Fruit fly (Drosophila melanogaster) whole organism, embryonic: ENCODE results near the gene CG33510.
A peak's percentile ranks its signal among the peaks of the same experiment; 100 is the strongest.

Experiments
- Asciz ChIP-seq: fragments of 200-800 bp; sonication (Bioruptor generic); optimal IDR thresholded peaks from 2 replicates; lab custom pipeline; 2017; ENCODE audit warnings: missing biosample characterization, mild to moderate bottlenecking, missing genetic modification characterization, missing genetic modification reagents
- Awh ChIP-seq: fragments of 200-800 bp; sonication (Bioruptor generic); IDR thresholded peaks from 2 replicates; pipeline ENCODE4, ENCODE4 v1.3.6; 2022; ENCODE audit warnings: missing biosample characterization, missing genetic modification characterization
- Bgb ChIP-seq: fragments of 200-800 bp; sonication (Bioruptor generic); IDR thresholded peaks from 2 replicates; pipeline ENCODE4 v1.3.6; 2022; ENCODE audit warnings: missing biosample characterization, missing genetic modification characterization; ENCODE audit not compliant: partially characterized antibody
- CG10565 ChIP-seq: fragments of 200-800 bp; sonication (Bioruptor generic); optimal IDR thresholded peaks from 3 replicates; lab custom pipeline; 2016; ENCODE audit warnings: missing biosample characterization, mild to moderate bottlenecking, missing genetic modification characterization
- CG11085 ChIP-seq: fragments of 200-800 bp; sonication (Bioruptor generic); IDR thresholded peaks from 2 replicates; pipeline ENCODE4 v1.3.6; 2022; ENCODE audit warnings: missing biosample characterization, missing genetic modification characterization
- CG11093 ChIP-seq: fragments of 200-800 bp; sonication (Bioruptor generic); IDR thresholded peaks from 3 replicates; pipeline ENCODE4 v1.3.6; 2022; ENCODE audit warnings: missing biosample characterization, missing genetic modification characterization
- CG12104 ChIP-seq: fragments of 200-800 bp; sonication (Bioruptor generic); optimal IDR thresholded peaks from 3 replicates; lab custom pipeline; 2016; ENCODE audit warnings: missing biosample characterization, missing genetic modification characterization
- CG12744 ChIP-seq: fragments of 200-800 bp; sonication (Bioruptor generic); optimal IDR thresholded peaks from 2 replicates; lab custom pipeline; 2016; ENCODE audit warnings: missing biosample characterization, missing genetic modification characterization
- CG13775 ChIP-seq: fragments of 200-800 bp; sonication (Bioruptor generic); optimal IDR thresholded peaks from 3 replicates; lab custom pipeline; 2017; ENCODE audit warnings: missing biosample characterization, mild to moderate bottlenecking, missing genetic modification characterization
- CG14050 ChIP-seq: fragments of 200-800 bp; sonication (Bioruptor generic); IDR thresholded peaks from 3 replicates; pipeline ENCODE4 v1.3.6; 2022; ENCODE audit warnings: missing biosample characterization, missing genetic modification characterization
- CG17385 ChIP-seq: fragments of 200-800 bp; sonication (Bioruptor generic); optimal IDR thresholded peaks from 3 replicates; lab custom pipeline; 2018; ENCODE audit warnings: missing biosample characterization, mild to moderate bottlenecking, missing genetic modification characterization
- CG18619 ChIP-seq: fragments of 200-800 bp; sonication (Bioruptor generic); optimal IDR thresholded peaks from 3 replicates; lab custom pipeline; 2017; ENCODE audit warnings: missing biosample characterization, mild to moderate bottlenecking, missing genetic modification characterization
- CG32532 ChIP-seq: fragments of 200-800 bp; sonication (Bioruptor generic); IDR thresholded peaks from 2 replicates; pipeline ENCODE4 v1.3.6; 2022; ENCODE audit warnings: missing biosample characterization, missing genetic modification characterization
- CG3726 ChIP-seq: fragments of 200-800 bp; sonication (Bioruptor generic); IDR thresholded peaks from 3 replicates; pipeline ENCODE4, ENCODE4 v1.3.6; 2022; ENCODE audit warnings: missing biosample characterization, missing genetic modification characterization
- CG4360 ChIP-seq: fragments of 200-800 bp; sonication (Bioruptor generic); IDR thresholded peaks from 2 replicates; pipeline ENCODE4 v1.3.6; 2022; ENCODE audit warnings: missing biosample characterization, missing genetic modification characterization
- CG6813 ChIP-seq: fragments of 200-800 bp; sonication (Bioruptor generic); optimal IDR thresholded peaks from 2 replicates; lab custom pipeline; 2017; ENCODE audit warnings: missing biosample characterization, missing genetic modification characterization, mild to moderate bottlenecking, moderate library complexity, missing genetic modification reagents
- CG6854 ChIP-seq: fragments of 200-800 bp; sonication (Bioruptor generic); optimal IDR thresholded peaks from 3 replicates; lab custom pipeline; 2017; ENCODE audit warnings: missing biosample characterization, mild to moderate bottlenecking, missing genetic modification characterization
- CG7372 ChIP-seq: fragments of 200-800 bp; sonication (Bioruptor generic); IDR thresholded peaks from 2 replicates; pipeline ENCODE4 v1.3.6; 2022; ENCODE audit warnings: missing biosample characterization, missing genetic modification characterization
- CG7556 ChIP-seq: fragments of 200-800 bp; sonication (Bioruptor generic); optimal IDR thresholded peaks from 2 replicates; lab custom pipeline; 2017; ENCODE audit warnings: missing biosample characterization, mild to moderate bottlenecking, missing genetic modification characterization
- CG8290 ChIP-seq, 3 experiments: fragments of 200-800 bp; sonication (Bioruptor generic); optimal IDR thresholded peaks; 2 replicates each; lab custom pipeline; 2016 to 2019; ENCODE audit warnings: missing biosample characterization in 3 of 3, missing genetic modification characterization in 3 of 3, mild to moderate bottlenecking in 2 of 3, moderate library complexity in 1 of 3
- CG9797 ChIP-seq: fragments of 200-800 bp; sonication (Bioruptor generic); optimal IDR thresholded peaks from 3 replicates; lab custom pipeline; 2018; ENCODE audit warnings: missing biosample characterization, mild to moderate bottlenecking, missing genetic modification characterization
- CrebB ChIP-seq: fragments of 200-800 bp; sonication (Bioruptor generic); optimal IDR thresholded peaks from 3 replicates; lab custom pipeline; 2018; ENCODE audit warnings: missing biosample characterization, mild to moderate bottlenecking, missing genetic modification characterization
- D19B ChIP-seq: fragments of 200-800 bp; sonication (Bioruptor generic); optimal IDR thresholded peaks from 2 replicates; lab custom pipeline; 2017; ENCODE audit warnings: missing biosample characterization, mild to moderate bottlenecking, missing genetic modification characterization
- Dad ChIP-seq: fragments of 200-800 bp; sonication (Bioruptor generic); optimal IDR thresholded peaks from 3 replicates; lab custom pipeline; 2016; ENCODE audit warnings: missing biosample characterization, missing genetic modification characterization
- ERR ChIP-seq: fragments of 200-800 bp; sonication (Bioruptor generic); optimal IDR thresholded peaks from 2 replicates; lab custom pipeline; 2016; ENCODE audit warnings: missing biosample characterization, missing genetic modification characterization
- Gsc ChIP-seq: fragments of 200-800 bp; sonication (Bioruptor generic); IDR thresholded peaks from 2 replicates; pipeline ENCODE4 v1.3.6; 2022; ENCODE audit warnings: missing biosample characterization, missing genetic modification characterization
- Meics ChIP-seq: fragments of 200-800 bp; sonication (Bioruptor generic); optimal IDR thresholded peaks from 2 replicates; lab custom pipeline; 2017; ENCODE audit warnings: missing biosample characterization, mild to moderate bottlenecking, missing genetic modification characterization
- Mrtf ChIP-seq: fragments of 200-800 bp; sonication (Bioruptor generic); IDR thresholded peaks from 3 replicates; pipeline ENCODE4 v1.3.6; 2022; ENCODE audit warnings: missing biosample characterization, missing genetic modification characterization
- NC2α ChIP-seq: fragments of 200-800 bp; sonication (Bioruptor generic); optimal IDR thresholded peaks from 2 replicates; lab custom pipeline; 2016; ENCODE audit warnings: missing biosample characterization, missing genetic modification characterization
- NFAT ChIP-seq: fragments of 200-800 bp; sonication (Bioruptor generic); IDR thresholded peaks from 2 replicates; pipeline ENCODE4 v1.3.6; 2022; ENCODE audit warnings: missing biosample characterization, missing genetic modification characterization
- Rx ChIP-seq: fragments of 200-800 bp; sonication (Bioruptor generic); IDR thresholded peaks from 2 replicates; pipeline ENCODE4 v1.3.6; 2022; ENCODE audit warnings: missing biosample characterization, missing genetic modification characterization
- ci ChIP-seq: fragments of 200-800 bp; sonication (Bioruptor generic); IDR thresholded peaks from 3 replicates; pipeline ENCODE4 v1.3.6; 2022; ENCODE audit warnings: missing biosample characterization, missing genetic modification characterization
- corto ChIP-seq: fragments of 200-800 bp; sonication (Bioruptor generic); optimal IDR thresholded peaks from 2 replicates; lab custom pipeline; 2016; ENCODE audit warnings: missing biosample characterization, mild to moderate bottlenecking, missing genetic modification characterization, moderate library complexity
- fd102C ChIP-seq: fragments of 200-800 bp; sonication (Bioruptor generic); optimal IDR thresholded peaks from 2 replicates; lab custom pipeline; 2018; ENCODE audit warnings: missing biosample characterization, mild to moderate bottlenecking, missing genetic modification characterization, moderate library complexity
- grau ChIP-seq: fragments of 200-800 bp; optimal IDR thresholded peaks from 3 replicates; lab custom pipeline; 2019; ENCODE audit warnings: missing biosample characterization, mild to moderate bottlenecking, missing genetic modification characterization, moderate library complexity
- hb ChIP-seq: fragments of 200-800 bp; sonication (Bioruptor generic); IDR thresholded peaks from 3 replicates; pipeline ENCODE4 v1.3.6; 2022; ENCODE audit warnings: missing biosample characterization, missing genetic modification characterization; ENCODE audit not compliant: partially characterized antibody
- insv ChIP-seq, 2 experiments: fragments of 200-800 bp; sonication (Bioruptor generic); optimal IDR thresholded peaks; 3 replicates each; lab custom pipeline; 2016 to 2018; ENCODE audit warnings: missing biosample characterization in 2 of 2, missing genetic modification characterization in 2 of 2
- jing ChIP-seq: fragments of 200-800 bp; sonication (Bioruptor generic); optimal IDR thresholded peaks from 2 replicates; lab custom pipeline; 2018; ENCODE audit warnings: missing biosample characterization, mild to moderate bottlenecking, missing genetic modification characterization
- lbe ChIP-seq: fragments of 200-800 bp; sonication (Bioruptor generic); optimal IDR thresholded peaks from 2 replicates; lab custom pipeline; 2016; ENCODE audit warnings: missing biosample characterization, mild to moderate bottlenecking, missing genetic modification characterization
- nau ChIP-seq: fragments of 200-800 bp; sonication (Bioruptor generic); optimal IDR thresholded peaks from 3 replicates; lab custom pipeline; 2017; ENCODE audit warnings: missing biosample characterization, mild to moderate bottlenecking, missing genetic modification characterization, missing genetic modification reagents
- peb ChIP-seq: fragments of 200-800 bp; sonication (Bioruptor generic); IDR thresholded peaks from 2 replicates; pipeline ENCODE4 v1.3.6; 2022; ENCODE audit warnings: missing biosample characterization, missing genetic modification characterization
- pho ChIP-seq: fragments of 200-800 bp; sonication (Bioruptor generic); optimal IDR thresholded peaks from 2 replicates; lab custom pipeline; 2016; ENCODE audit warnings: missing biosample characterization, missing genetic modification characterization
- pnt ChIP-seq: fragments of 200-800 bp; sonication (Bioruptor generic); optimal IDR thresholded peaks from 3 replicates; lab custom pipeline; 2016; ENCODE audit warnings: missing biosample characterization, missing genetic modification characterization
- pros ChIP-seq: fragments of 200-800 bp; sonication (Bioruptor generic); optimal IDR thresholded peaks from 3 replicates; lab custom pipeline; 2019; ENCODE audit warnings: missing biosample characterization, mild to moderate bottlenecking, missing genetic modification characterization, moderate library complexity
- sc ChIP-seq, 3 experiments: fragments of >200 bp in 2 of 3; fragments of 200-800 bp in 1 of 3; sonication (Bioruptor generic) in 1 of 3; optimal IDR thresholded peaks; 2 replicates in 2 of 3; 3 replicates in 1 of 3; lab custom pipeline; 2017; ENCODE audit warnings: mild to moderate bottlenecking in 1 of 3, missing biosample characterization in 1 of 3, missing genetic modification characterization in 1 of 3, missing genetic modification reagents in 1 of 3
- sens ChIP-seq: fragments of 200-800 bp; sonication (Bioruptor generic); peaks from one replicate; lab custom pipeline; 2016; ENCODE audit warnings: missing biosample characterization, missing genetic modification characterization
- seq ChIP-seq: fragments of 200-800 bp; sonication (Bioruptor generic); IDR thresholded peaks from 2 replicates; pipeline ENCODE4 v1.3.6; 2022; ENCODE audit warnings: missing biosample characterization, missing genetic modification characterization
- slou ChIP-seq: fragments of 200-800 bp; sonication (Bioruptor generic); optimal IDR thresholded peaks from 3 replicates; lab custom pipeline; 2016; ENCODE audit warnings: missing biosample characterization, missing genetic modification characterization
- sob ChIP-seq: fragments of 200-800 bp; sonication (Bioruptor generic); IDR thresholded peaks from 2 replicates; pipeline ENCODE4 v1.3.6; 2022; ENCODE audit warnings: missing biosample characterization, missing genetic modification characterization
- tap ChIP-seq: fragments of 200-800 bp; optimal IDR thresholded peaks from 3 replicates; lab custom pipeline; 2019; ENCODE audit warnings: missing biosample characterization, mild to moderate bottlenecking, missing genetic modification characterization, moderate library complexity

The CG33510 gene

dm6 chr2L:21038723-21039122, 45.4 kb downstream of the CG33510 start (continued):
- TF ChIP-seq jing (GFP tag; lab: Kevin White, UChicago) (peak; percentile 38), NFAT (no peak), hb (no peak), pho (peak; percentile 31), Mrtf (peak; percentile 36; the same call in 1 of the 3 replicates), grau (tag; lab: Kevin White, UChicago) (peak; percentile 38), CG7556 (GFP tag; lab: Kevin White, UChicago) (peak; percentile 63), CG10565 (GFP tag; lab: Kevin White, UChicago) (no peak), CG13775 (GFP tag; lab: Kevin White, UChicago) (peak; percentile 41), Gsc (no peak), tap (tag; lab: Kevin White, UChicago) (no peak), CG7372 (peak; percentile 36; the same call in 1 of the 2 replicates), CG4360 (GFP tag; lab: Robert Waterston, UW) (no peak), NC2α (GFP tag; lab: Kevin White, UChicago) (peak; percentile 24), insv (GFP tag; optimal IDR thresholded peaks at IDR 0.05; lab: Kevin White, UChicago) (no peak), fd102C (no peak), ci (GFP tag; lab: Robert Waterston, UW) (peak; percentile 75; the same call in 2 of the 3 replicates), Rx (peak; percentile 36; the same call in 1 of the 2 replicates), nau (peak; percentile 11), Awh (GFP tag; lab: Robert Waterston, UW) (no peak; the same call in 1 of the 2 replicates), CG17385 (peak; percentile 8), slou (GFP tag; lab: Kevin White, UChicago) (peak; percentile 68), CG8290 (GFP tag; optimal IDR thresholded peaks at IDR 0.05; lab: Kevin White, UChicago) (peak; percentile 12), CG8290 (tag; optimal IDR thresholded peaks at IDR 0.05; lab: Kevin White, UChicago) (peak in 1 of 2 experiments; percentile 38), Meics (GFP tag; lab: Kevin White, UChicago) (peak; percentile 69), CG9797 (GFP tag; lab: Kevin White, UChicago) (no peak), CG12744 (GFP tag; lab: Kevin White, UChicago) (peak; percentile 13), D19B (GFP tag; lab: Kevin White, UChicago) (peak; percentile 31), CrebB (tag; lab: Kevin White, UChicago) (peak; percentile 17), CG12104 (no peak), CG11093 (peak; percentile 38; the same call in 1 of the 3 replicates), ERR (GFP tag; lab: Kevin White, UChicago) (peak; percentile 46), pnt (GFP tag; lab: Kevin White, UChicago) (peak; percentile 45), CG3726 (GFP tag; lab: Robert Waterston, UW) (no peak), lbe (GFP tag; lab: Kevin White, UChicago) (no peak), CG14050 (peak; percentile 50; the same call in 2 of the 3 replicates), Bgb (no peak), sc (optimal IDR thresholded peaks at IDR 0.05; lab: Kevin White, UChicago) (no peak), sc (GFP tag; optimal IDR thresholded peaks at IDR 0.05; lab: Kevin White, UChicago) (peak; percentile 27), seq (GFP tag; lab: Robert Waterston, UW) (peak; percentile 44; the same call in 1 of the 2 replicates), CG32532 (GFP tag; lab: Robert Waterston, UW) (peak; percentile 71), CG6854 (GFP tag; lab: Kevin White, UChicago) (peak; percentile 31), sob (GFP tag; lab: Robert Waterston, UW) (peak; percentile 74), CG18619 (GFP tag; lab: Kevin White, UChicago) (peak; percentile 58), Dad (GFP tag; lab: Kevin White, UChicago) (no peak), Asciz (GFP tag; lab: Kevin White, UChicago) (peak; percentile 43), sens (peak; percentile 92), CG6813 (GFP tag; lab: Kevin White, UChicago) (peak; percentile 56), peb (no peak), pros (GFP tag; lab: Kevin White, UChicago) (no peak), corto (GFP tag; lab: Kevin White, UChicago) (no peak), CG11085 (GFP tag; lab: Robert Waterston, UW) (0 out of 2 replicates have a peak, but pooled peaks have one; percentile 37)
